Worm (Caenorhabditis elegans): ENCODE measurements around the gene C28H8.7.

- TF ChIP-seq ama-1 (optimal IDR thresholded peaks at IDR 0.05) = no peak
- no peak for TF ChIP-seq tbx-37 (GFP tag; conservative IDR thresholded peaks at IDR 0.05)
- no peak for TF ChIP-seq hmg-4 (GFP tag; optimal IDR thresholded peaks at IDR 0.05)
These were observed 22.5 kb downstream of the C28H8.7 start, which contains the start of gene rabn-5 for ce11 chrIII:5864270-5864669.

All from whole organism, early embryonic.